Worm (Caenorhabditis elegans) whole organism, L4/young adult: ENCODE data around the gene T19D2.3.

Experiments
- W03F9.2 ChIP-seq: fragments of 150-350 bp; optimal IDR thresholded peaks from 2 replicates; lab custom pipeline; 2014; ENCODE audit warnings: missing biosample characterization, missing genetic modification characterization
- dao-5 ChIP-seq: sonication (generic microtip); optimal IDR thresholded peaks from 2 replicates; lab custom pipeline; 2016; ENCODE audit warnings: missing genotype, missing genetic modification characterization, moderate library complexity, missing compliant biosample characterization
- him-1 ChIP-seq: sonication (generic microtip); optimal IDR thresholded peaks from 2 replicates; lab custom pipeline; 2016; ENCODE audit warnings: missing genotype, missing genetic modification reagents, missing genetic modification characterization, missing compliant biosample characterization

Gene T19D2.3

ce11 chrX:3938950-3939349 is at the start of gene T19D2.3:
TSS of gene T19D2.3 (plus strand) at chrX:3939250.
- TF ChIP-seq him-1 (tag; lab: Kevin White, UChicago) (no peak), dao-5 (tag; lab: Kevin White, UChicago) (no peak), W03F9.2 (tag; lab: Kevin White, UChicago) (no peak)

- TF ChIP-seq dao-5 (tag; lab: Kevin White, UChicago) (no peak), W03F9.2 (tag; lab: Kevin White, UChicago) (no peak), him-1 (tag; lab: Kevin White, UChicago) (no peak)
Observed at ce11 chrX:3895577-3895976, 43.5 kb upstream of the T19D2.3 start, which contains the start of gene F47F2.3. TSS of gene F47F2.3 (minus strand) at chrX:3895677.

- TF ChIP-seq dao-5 (tag; lab: Kevin White, UChicago) (no peak), W03F9.2 (tag; lab: Kevin White, UChicago) (no peak), him-1 (tag; lab: Kevin White, UChicago) (peak; percentile 8)
Observed at ce11 chrX:3898255-3899177, 40.5 kb upstream of the T19D2.3 start.

ce11 chrX:3900715-3901114 is 38.3 kb upstream of the T19D2.3 start:
- TF ChIP-seq W03F9.2 (tag; lab: Kevin White, UChicago): no peak
- no peak for TF ChIP-seq him-1 (tag; lab: Kevin White, UChicago)
- TF ChIP-seq dao-5 (tag; lab: Kevin White, UChicago): no peak

ce11 chrX:3901389-3901788 is 37.7 kb upstream of the T19D2.3 start:
- TF ChIP-seq dao-5 (tag; lab: Kevin White, UChicago) (no peak), him-1 (tag; lab: Kevin White, UChicago) (no peak), W03F9.2 (tag; lab: Kevin White, UChicago) (no peak)

- TF ChIP-seq him-1 (tag; lab: Kevin White, UChicago): no peak
- no peak for TF ChIP-seq W03F9.2 (tag; lab: Kevin White, UChicago)
- TF ChIP-seq dao-5 (tag; lab: Kevin White, UChicago): no peak
Observed at ce11 chrX:3904568-3904967, 34.5 kb upstream of the T19D2.3 start, which contains the start of gene sup-12. TSS of gene sup-12 (plus strand) at chrX:3904584.

- TF ChIP-seq W03F9.2 (tag; lab: Kevin White, UChicago): no peak
- TF ChIP-seq dao-5 (tag; lab: Kevin White, UChicago): no peak
- TF ChIP-seq him-1 (tag; lab: Kevin White, UChicago): no peak
Observed at ce11 chrX:3911280-3911679, 27.8 kb upstream of the T19D2.3 start, which contains the start of gene T22B2.5. TSS of gene T22B2.5 (minus strand) at chrX:3911380.

- no peak for TF ChIP-seq W03F9.2 (tag; lab: Kevin White, UChicago)
Observed at ce11 chrX:3914273-3914672, 24.8 kb upstream of the T19D2.3 start.

ce11 chrX:3915748-3916147 is 23.3 kb upstream of the T19D2.3 start, which contains the start of gene idpp-9:
TSS of gene idpp-9 (minus strand) at chrX:3915848.
- TF ChIP-seq W03F9.2 (tag; lab: Kevin White, UChicago): no peak
- TF ChIP-seq him-1 (tag; lab: Kevin White, UChicago): no peak
- TF ChIP-seq dao-5 (tag; lab: Kevin White, UChicago): no peak

- TF ChIP-seq dao-5 (tag; lab: Kevin White, UChicago) (no peak), him-1 (tag; lab: Kevin White, UChicago) (no peak), W03F9.2 (tag; lab: Kevin White, UChicago) (no peak)
Observed at ce11 chrX:3917013-3917412, 22.0 kb upstream of the T19D2.3 start, which contains the start of gene T22B2.3. TSS of gene T22B2.3 (plus strand) at chrX:3917313.

- TF ChIP-seq W03F9.2 (tag; lab: Kevin White, UChicago) (no peak), dao-5 (tag; lab: Kevin White, UChicago) (no peak), him-1 (tag; lab: Kevin White, UChicago) (no peak)
Observed at ce11 chrX:3918182-3918581, 20.9 kb upstream of the T19D2.3 start.

ce11 chrX:3919689-3920088 is 19.4 kb upstream of the T19D2.3 start:
- TF ChIP-seq W03F9.2 (tag; lab: Kevin White, UChicago): no peak
- TF ChIP-seq him-1 (tag; lab: Kevin White, UChicago): no peak
- TF ChIP-seq dao-5 (tag; lab: Kevin White, UChicago): no peak

- TF ChIP-seq W03F9.2 (tag; lab: Kevin White, UChicago) (no peak), dao-5 (tag; lab: Kevin White, UChicago) (no peak), him-1 (tag; lab: Kevin White, UChicago) (no peak)
Observed at ce11 chrX:3920101-3920500, 18.9 kb upstream of the T19D2.3 start, which contains the start of gene T22B2.2. TSS of gene T22B2.2 (plus strand) at chrX:3920401.
